Worm (Caenorhabditis elegans): ENCODE results near the gene C01B9.1.

The C01B9.1 gene

DNA sequence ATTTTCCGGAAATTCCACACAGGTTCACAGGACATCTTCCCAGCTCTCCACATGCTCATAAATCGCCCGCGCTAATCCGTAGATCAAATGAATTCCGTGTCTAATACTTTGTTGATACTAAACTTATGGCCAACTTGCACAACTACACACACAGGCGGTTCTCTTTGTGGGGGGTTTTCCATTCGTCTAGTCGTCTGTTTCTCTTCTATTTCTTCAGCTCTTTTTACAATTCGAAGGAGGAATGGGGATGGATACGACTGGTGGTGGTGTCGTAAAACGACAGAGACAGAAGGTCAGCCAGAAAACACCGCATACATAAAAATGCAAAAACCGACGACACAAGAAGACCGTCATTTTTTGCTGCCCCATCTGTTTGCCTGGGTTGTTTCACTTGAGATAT is 32.0 kb upstream of the C01B9.1 start:
- TF ChIP-seq flt-1 (GFP tag; IDR thresholded peaks at IDR 0.05) (no peak), klf-2 (GFP tag; conservative IDR thresholded peaks at IDR 0.05) (no peak), med-1 (GFP tag; optimal IDR thresholded peaks at IDR 0.05; ENCODE audit: insufficient read depth) (no peak), ref-1 (GFP tag; conservative IDR thresholded peaks at IDR 0.05) (no peak), ztf-29 (GFP tag; IDR thresholded peaks at IDR 0.05) (no peak), ztf-23 (GFP tag; IDR thresholded peaks at IDR 0.05) (no peak), cog-1 (tag; optimal IDR thresholded peaks at IDR 0.05) (no peak), tab-1 (GFP tag; IDR thresholded peaks at IDR 0.05) (no peak), T22C8.4 (GFP tag; IDR thresholded peaks at IDR 0.05) (no peak)

DNA sequence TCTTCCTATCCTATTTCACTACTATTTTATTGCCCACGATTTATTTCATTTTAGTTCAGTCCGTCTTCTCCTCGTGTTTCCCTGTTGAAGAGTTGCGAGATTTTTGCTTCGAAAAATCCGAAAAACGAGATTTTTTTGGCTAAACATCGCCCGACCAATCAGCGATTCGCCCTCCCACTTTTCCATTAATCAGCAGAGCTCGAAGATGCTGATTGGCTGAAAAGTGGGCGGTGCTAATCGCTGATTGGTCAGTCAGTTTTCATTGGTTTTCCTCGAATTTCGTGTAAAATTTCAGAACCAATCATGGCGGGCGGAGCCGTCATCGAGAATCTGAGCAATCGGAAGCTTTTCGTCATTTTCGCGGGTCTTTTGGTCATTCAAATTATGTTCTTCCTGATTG is 29.9 kb upstream of the C01B9.1 start, which contains the start of gene mig-14:
mig-14 (plus strand) TSS at position 290 of the 400 bp plus-strand sequence.
- TF ChIP-seq med-1 (GFP tag; optimal IDR thresholded peaks at IDR 0.05; ENCODE audit: insufficient read depth) (no peak), cog-1 (tag; optimal IDR thresholded peaks at IDR 0.05) (no peak), ref-1 (GFP tag; conservative IDR thresholded peaks at IDR 0.05) (no peak), T22C8.4 (GFP tag; IDR thresholded peaks at IDR 0.05) (no peak), tab-1 (GFP tag; IDR thresholded peaks at IDR 0.05) (no peak), klf-2 (GFP tag; conservative IDR thresholded peaks at IDR 0.05) (no peak), flt-1 (GFP tag; IDR thresholded peaks at IDR 0.05) (no peak), ztf-29 (GFP tag; IDR thresholded peaks at IDR 0.05) (no peak), ztf-23 (GFP tag; IDR thresholded peaks at IDR 0.05) (no peak)

DNA sequence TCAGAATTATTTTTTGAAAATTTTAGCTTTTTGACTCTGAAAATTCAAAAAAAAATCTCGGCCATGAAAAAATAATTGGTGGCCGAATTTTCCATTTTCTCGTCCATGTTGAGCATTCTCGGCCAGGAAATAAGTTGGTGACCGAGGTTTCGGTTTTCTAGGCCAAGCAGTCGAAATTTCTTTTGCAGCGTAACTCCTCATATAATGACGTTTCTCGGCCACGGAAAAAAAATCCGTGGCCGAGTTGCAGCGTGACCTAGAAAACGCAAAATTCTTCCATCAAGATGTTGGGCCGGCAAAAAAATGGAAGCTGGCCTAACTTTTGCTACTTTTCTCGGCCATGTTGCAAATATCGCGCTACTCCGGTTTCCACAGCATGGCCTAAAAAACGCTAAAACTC is 21.2 kb upstream of the C01B9.1 start:
- TF ChIP-seq ref-1 (GFP tag; conservative IDR thresholded peaks at IDR 0.05) (no peak), ztf-23 (GFP tag; IDR thresholded peaks at IDR 0.05) (no peak), ztf-29 (GFP tag; IDR thresholded peaks at IDR 0.05) (no peak), flt-1 (GFP tag; IDR thresholded peaks at IDR 0.05) (no peak), med-1 (GFP tag; optimal IDR thresholded peaks at IDR 0.05; ENCODE audit: insufficient read depth) (no peak), tab-1 (GFP tag; IDR thresholded peaks at IDR 0.05) (no peak), T22C8.4 (GFP tag; IDR thresholded peaks at IDR 0.05) (no peak), cog-1 (tag; optimal IDR thresholded peaks at IDR 0.05) (no peak), klf-2 (GFP tag; conservative IDR thresholded peaks at IDR 0.05) (no peak)

DNA sequence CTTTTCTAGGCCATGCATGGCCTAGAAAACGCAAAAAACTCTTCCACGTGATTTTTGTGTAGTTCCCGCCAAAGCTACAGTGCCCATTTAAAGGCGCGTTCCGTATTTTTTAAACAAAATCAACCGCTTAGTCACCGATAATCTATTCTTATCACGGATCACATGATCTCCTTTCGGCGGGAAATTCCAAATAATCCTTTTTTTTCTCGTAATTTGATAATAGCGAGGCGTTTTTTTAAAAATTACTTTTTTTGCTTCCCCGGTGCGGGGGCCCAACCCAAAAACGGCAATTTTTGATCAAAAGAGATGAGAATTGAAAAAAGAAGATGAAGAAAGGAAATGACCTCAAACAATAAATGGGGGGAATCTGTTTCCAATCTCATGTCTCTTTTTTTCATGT is 20.3 kb upstream of the C01B9.1 start:
- TF ChIP-seq ztf-23 (GFP tag; IDR thresholded peaks at IDR 0.05) (no peak), tab-1 (GFP tag; IDR thresholded peaks at IDR 0.05) (no peak), ztf-29 (GFP tag; IDR thresholded peaks at IDR 0.05) (no peak), T22C8.4 (GFP tag; IDR thresholded peaks at IDR 0.05) (no peak), med-1 (GFP tag; optimal IDR thresholded peaks at IDR 0.05; ENCODE audit: insufficient read depth) (no peak), ref-1 (GFP tag; conservative IDR thresholded peaks at IDR 0.05) (no peak), klf-2 (GFP tag; conservative IDR thresholded peaks at IDR 0.05) (no peak)

DNA sequence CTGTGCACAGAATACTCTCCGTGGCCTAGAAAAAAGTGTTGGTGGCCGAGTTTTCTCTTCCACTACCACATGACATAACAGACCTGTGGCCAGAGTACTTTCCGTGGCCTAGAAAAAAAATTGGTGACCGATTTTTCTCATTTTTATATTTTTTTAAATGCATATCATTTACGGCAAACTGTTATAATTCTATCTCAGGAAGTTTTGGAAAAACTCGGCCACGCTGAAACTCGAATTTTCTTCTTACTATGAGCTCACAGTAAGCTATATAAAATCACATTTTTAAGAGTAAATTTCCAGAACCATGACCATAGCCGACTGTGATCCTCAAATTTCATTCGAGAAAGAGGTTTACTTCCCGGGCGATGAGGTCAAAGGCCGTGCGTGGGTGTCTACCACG is 19.4 kb upstream of the C01B9.1 start, which contains the start of gene arrd-14:
arrd-14 (plus strand) TSS at position 301 of the 400 bp plus-strand sequence.
- TF ChIP-seq flt-1 (GFP tag; IDR thresholded peaks at IDR 0.05) (no peak), T22C8.4 (GFP tag; IDR thresholded peaks at IDR 0.05) (no peak), klf-2 (GFP tag; conservative IDR thresholded peaks at IDR 0.05) (no peak), tab-1 (GFP tag; IDR thresholded peaks at IDR 0.05) (no peak), ref-1 (GFP tag; conservative IDR thresholded peaks at IDR 0.05) (no peak), med-1 (GFP tag; optimal IDR thresholded peaks at IDR 0.05; ENCODE audit: insufficient read depth) (no peak), ztf-29 (GFP tag; IDR thresholded peaks at IDR 0.05) (no peak), cog-1 (tag; optimal IDR thresholded peaks at IDR 0.05) (no peak), ztf-23 (GFP tag; IDR thresholded peaks at IDR 0.05) (no peak)

DNA sequence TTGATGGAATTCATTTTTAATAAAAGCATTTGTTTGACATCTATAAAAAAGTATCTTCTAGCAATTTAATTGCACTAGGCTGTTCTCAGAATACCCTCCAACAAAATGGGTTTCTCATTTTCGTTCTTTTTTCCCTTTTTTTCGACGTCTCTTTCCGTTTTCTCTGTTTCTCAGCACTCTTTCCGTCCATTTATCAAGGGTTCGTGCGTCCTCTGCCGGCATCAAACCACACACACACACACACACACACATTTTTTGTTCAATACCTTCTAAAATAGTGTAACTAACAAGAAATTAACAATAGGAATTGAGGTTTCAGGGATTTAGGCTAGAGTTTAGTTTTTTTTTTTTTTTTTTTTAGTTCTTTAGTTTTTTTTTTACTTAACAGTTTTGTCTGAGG is 15.1 kb upstream of the C01B9.1 start:
- TF ChIP-seq ref-1 (GFP tag; conservative IDR thresholded peaks at IDR 0.05) (no peak), klf-2 (GFP tag; conservative IDR thresholded peaks at IDR 0.05) (no peak), ztf-23 (GFP tag; IDR thresholded peaks at IDR 0.05) (no peak), T22C8.4 (GFP tag; IDR thresholded peaks at IDR 0.05) (no peak), med-1 (GFP tag; optimal IDR thresholded peaks at IDR 0.05; ENCODE audit: insufficient read depth) (no peak), cog-1 (tag; optimal IDR thresholded peaks at IDR 0.05) (no peak), ztf-29 (GFP tag; IDR thresholded peaks at IDR 0.05) (no peak), flt-1 (GFP tag; IDR thresholded peaks at IDR 0.05) (no peak), tab-1 (GFP tag; IDR thresholded peaks at IDR 0.05) (no peak)

DNA sequence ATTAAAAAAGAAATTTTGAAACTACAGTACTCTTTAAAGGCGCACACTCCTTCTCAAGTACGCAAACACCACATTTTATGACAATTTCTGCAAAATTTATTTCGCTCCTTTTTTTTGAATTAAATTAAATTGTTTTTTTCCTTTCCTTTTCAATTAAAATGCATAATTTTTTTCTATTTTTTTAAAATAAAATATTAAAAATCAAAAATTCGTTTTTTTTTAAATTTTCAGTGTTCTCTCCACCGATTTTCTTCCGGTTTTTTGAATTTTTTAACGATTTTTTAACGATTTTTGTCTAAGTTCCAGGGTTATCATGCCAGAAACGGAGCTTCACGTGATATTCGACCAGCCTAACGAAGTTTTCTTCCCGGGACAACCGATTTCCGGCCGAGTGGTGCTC is 13.3 kb upstream of the C01B9.1 start, which contains the start of gene arrd-13:
arrd-13 (plus strand) TSS at position 301 of the 400 bp plus-strand sequence.
- TF ChIP-seq T22C8.4 (GFP tag; IDR thresholded peaks at IDR 0.05) (no peak), cog-1 (tag; optimal IDR thresholded peaks at IDR 0.05) (no peak), flt-1 (GFP tag; IDR thresholded peaks at IDR 0.05) (no peak), ztf-23 (GFP tag; IDR thresholded peaks at IDR 0.05) (no peak), med-1 (GFP tag; optimal IDR thresholded peaks at IDR 0.05; ENCODE audit: insufficient read depth) (no peak), ztf-29 (GFP tag; IDR thresholded peaks at IDR 0.05) (no peak), ref-1 (GFP tag; conservative IDR thresholded peaks at IDR 0.05) (no peak), tab-1 (GFP tag; IDR thresholded peaks at IDR 0.05) (no peak)

DNA sequence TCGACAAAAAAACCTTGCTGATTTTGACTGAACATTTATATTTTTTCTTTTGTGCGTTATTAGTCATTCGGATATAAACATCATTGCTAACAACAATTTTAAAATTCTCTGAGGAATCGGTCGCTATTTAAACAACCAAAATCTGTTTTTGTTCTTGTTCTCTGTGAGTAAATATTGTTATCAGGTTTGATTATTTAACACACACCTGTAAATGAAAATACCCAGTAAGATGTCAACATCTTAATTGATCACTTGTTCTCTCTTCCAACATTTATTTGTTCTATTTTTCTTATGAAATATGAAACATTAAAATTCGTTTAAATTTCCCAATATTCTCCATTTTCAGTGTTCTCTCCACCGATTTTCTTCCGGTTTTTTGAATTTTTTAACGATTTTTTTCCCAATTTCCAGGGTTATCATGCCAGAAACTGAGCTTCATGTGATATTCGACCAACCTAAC is 8.3 kb upstream of the C01B9.1 start, which contains the start of gene arrd-11:
arrd-11 (plus strand) TSS at position 410 of the 460 bp plus-strand sequence.
- TF ChIP-seq med-1 (GFP tag; optimal IDR thresholded peaks at IDR 0.05; ENCODE audit: insufficient read depth) (no peak), cog-1 (tag; optimal IDR thresholded peaks at IDR 0.05) (no peak), flt-1 (GFP tag; IDR thresholded peaks at IDR 0.05) (no peak), klf-2 (GFP tag; conservative IDR thresholded peaks at IDR 0.05) (no peak), ref-1 (GFP tag; conservative IDR thresholded peaks at IDR 0.05) (no peak), ztf-29 (GFP tag; IDR thresholded peaks at IDR 0.05) (no peak), T22C8.4 (GFP tag; IDR thresholded peaks at IDR 0.05) (no peak), tab-1 (GFP tag; IDR thresholded peaks at IDR 0.05) (no peak)

DNA sequence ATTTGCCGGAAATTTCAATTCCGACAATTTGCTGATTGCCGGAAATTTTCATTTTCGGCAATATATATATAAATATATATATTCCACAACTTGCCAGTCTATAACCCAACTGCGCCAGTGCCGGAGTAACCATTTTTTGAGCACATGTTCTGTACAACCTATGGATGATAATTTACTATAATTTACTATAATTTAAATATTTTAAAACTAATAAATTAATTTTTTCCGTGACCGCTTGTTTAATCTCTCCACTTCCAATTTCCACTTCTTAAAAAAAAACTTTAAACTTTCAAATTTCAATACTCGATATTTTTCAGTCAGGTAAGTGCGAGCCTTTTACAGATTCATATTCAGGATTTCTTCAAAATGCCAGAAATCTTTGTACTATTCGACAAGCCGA is 5.4 kb upstream of the C01B9.1 start, which contains the start of gene arrd-12:
arrd-12 (plus strand) TSS at position 301 of the 400 bp plus-strand sequence.
- no peak for TF ChIP-seq cog-1 (tag; optimal IDR thresholded peaks at IDR 0.05)
- no peak for TF ChIP-seq T22C8.4 (GFP tag; IDR thresholded peaks at IDR 0.05)
- no peak for TF ChIP-seq med-1 (GFP tag; optimal IDR thresholded peaks at IDR 0.05; ENCODE audit: insufficient read depth)
- no peak for TF ChIP-seq ztf-23 (GFP tag; IDR thresholded peaks at IDR 0.05)
- TF ChIP-seq tab-1 (GFP tag; IDR thresholded peaks at IDR 0.05) = no peak
- no peak for TF ChIP-seq ztf-29 (GFP tag; IDR thresholded peaks at IDR 0.05)
- TF ChIP-seq flt-1 (GFP tag; IDR thresholded peaks at IDR 0.05) = no peak
- no peak for TF ChIP-seq ref-1 (GFP tag; conservative IDR thresholded peaks at IDR 0.05)
- TF ChIP-seq klf-2 (GFP tag; conservative IDR thresholded peaks at IDR 0.05) = no peak

Measured in whole organism, midembryonic.